Fruit fly (Drosophila melanogaster) whole organism, embryonic: ENCODE data around the gene CG44006.

ENCODE experiments used
- Adf1 ChIP-seq: fragments of 200-800 bp; sonication (Bioruptor generic); IDR thresholded peaks from 2 replicates; pipeline ENCODE4 v1.3.6; 2022; ENCODE audit warnings: missing biosample characterization, missing genetic modification characterization
- CG10274 ChIP-seq: fragments of 200-800 bp; sonication (Bioruptor generic); optimal IDR thresholded peaks from 3 replicates; lab custom pipeline; 2017; ENCODE audit warnings: missing biosample characterization, mild to moderate bottlenecking, missing genetic modification characterization
- CG10431 ChIP-seq: fragments of 200-800 bp; sonication (Bioruptor generic); optimal IDR thresholded peaks from 3 replicates; lab custom pipeline; 2018; ENCODE audit warnings: missing biosample characterization, mild to moderate bottlenecking, missing genetic modification characterization
- CG10543 ChIP-seq: fragments of 200-800 bp; sonication (Bioruptor generic); optimal IDR thresholded peaks from 3 replicates; lab custom pipeline; 2017; ENCODE audit warnings: missing biosample characterization, mild to moderate bottlenecking, missing genetic modification characterization, moderate library complexity
- CG10959 ChIP-seq: fragments of 200-800 bp; sonication (Bioruptor generic); IDR thresholded peaks from 2 replicates; pipeline ENCODE4 v1.3.6; 2022; ENCODE audit warnings: missing biosample characterization, missing genetic modification characterization
- CG12744 ChIP-seq: fragments of 200-800 bp; sonication (Bioruptor generic); optimal IDR thresholded peaks from 2 replicates; lab custom pipeline; 2016; ENCODE audit warnings: missing biosample characterization, missing genetic modification characterization
- CG14441 ChIP-seq: fragments of 200-800 bp; sonication (Bioruptor generic); IDR thresholded peaks from 2 replicates; pipeline ENCODE4 v1.3.6; 2022; ENCODE audit warnings: missing biosample characterization, missing genetic modification characterization
- CG14710 ChIP-seq: fragments of 200-800 bp; sonication (Bioruptor generic); optimal IDR thresholded peaks from 3 replicates; lab custom pipeline; 2019; ENCODE audit warnings: missing biosample characterization, mild to moderate bottlenecking, missing genetic modification characterization, moderate library complexity
- CG15479 ChIP-seq: fragments of 200-800 bp; sonication (Bioruptor generic); optimal IDR thresholded peaks from 3 replicates; lab custom pipeline; 2019; ENCODE audit warnings: missing biosample characterization, mild to moderate bottlenecking, missing genetic modification characterization, moderate library complexity
- CG16863 ChIP-seq: fragments of 200-800 bp; sonication (Bioruptor generic); optimal IDR thresholded peaks from 3 replicates; lab custom pipeline; 2016; ENCODE audit warnings: missing biosample characterization, missing genetic modification characterization
- CG17829 ChIP-seq: fragments of 200-800 bp; optimal IDR thresholded peaks from 2 replicates; lab custom pipeline; 2019; ENCODE audit warnings: missing biosample characterization, mild to moderate bottlenecking, missing genetic modification characterization, moderate library complexity
- CG2199 ChIP-seq: fragments of 200-800 bp; sonication (Bioruptor generic); IDR thresholded peaks from 3 replicates; pipeline ENCODE4 v1.3.6; 2022; ENCODE audit warnings: missing biosample characterization, missing genetic modification characterization
- CG2202 ChIP-seq: fragments of 200-800 bp; sonication (Bioruptor generic); optimal IDR thresholded peaks from 2 replicates; lab custom pipeline; 2018; ENCODE audit warnings: missing biosample characterization, mild to moderate bottlenecking, missing genetic modification characterization
- CG2678 ChIP-seq: fragments of 200-800 bp; sonication (Bioruptor generic); optimal IDR thresholded peaks from 3 replicates; lab custom pipeline; 2019; ENCODE audit warnings: missing biosample characterization, mild to moderate bottlenecking, missing genetic modification characterization, moderate library complexity
- CG30403 ChIP-seq: fragments of 200-800 bp; sonication (Bioruptor generic); optimal IDR thresholded peaks from 3 replicates; lab custom pipeline; 2016; ENCODE audit warnings: missing biosample characterization, missing genetic modification characterization
- CG31365 ChIP-seq: fragments of 200-800 bp; sonication (Bioruptor generic); optimal IDR thresholded peaks from 2 replicates; lab custom pipeline; 2018; ENCODE audit warnings: missing biosample characterization, mild to moderate bottlenecking, missing genetic modification characterization
- CG4424 ChIP-seq: fragments of 200-800 bp; sonication (Bioruptor generic); optimal IDR thresholded peaks from 3 replicates; lab custom pipeline; 2016; ENCODE audit warnings: missing biosample characterization, missing genetic modification characterization
- CG4617 ChIP-seq: fragments of 200-800 bp; sonication (Bioruptor generic); optimal IDR thresholded peaks from 3 replicates; lab custom pipeline; 2016; ENCODE audit warnings: missing biosample characterization, missing genetic modification characterization, borderline replicate concordance
- CG4854 ChIP-seq: fragments of 200-800 bp; sonication (Bioruptor generic); optimal IDR thresholded peaks from 2 replicates; lab custom pipeline; 2016; ENCODE audit warnings: missing biosample characterization, missing genetic modification characterization, inconsistent platforms
- CG5245 ChIP-seq: fragments of 200-800 bp; sonication (Bioruptor generic); optimal IDR thresholded peaks from 3 replicates; lab custom pipeline; 2016; ENCODE audit warnings: missing biosample characterization, missing genetic modification characterization
- CG5953 ChIP-seq: fragments of 200-800 bp; sonication (Bioruptor generic); IDR thresholded peaks from 2 replicates; pipeline ENCODE4 v1.3.6; 2022; ENCODE audit warnings: missing biosample characterization, missing genetic modification characterization
- CG7372 ChIP-seq: fragments of 200-800 bp; sonication (Bioruptor generic); IDR thresholded peaks from 2 replicates; pipeline ENCODE4 v1.3.6; 2022; ENCODE audit warnings: missing biosample characterization, missing genetic modification characterization
- Camta ChIP-seq: fragments of 200-800 bp; sonication (Bioruptor generic); optimal IDR thresholded peaks from 2 replicates; lab custom pipeline; 2016; ENCODE audit warnings: missing biosample characterization, missing genetic modification characterization
- Dad ChIP-seq: fragments of 200-800 bp; sonication (Bioruptor generic); optimal IDR thresholded peaks from 3 replicates; lab custom pipeline; 2016; ENCODE audit warnings: missing biosample characterization, missing genetic modification characterization
- Dfd ChIP-seq, 2 experiments: fragments of >200 bp; optimal IDR thresholded peaks; 2 replicates each; lab custom pipeline; 2017; ENCODE audit warnings: missing biosample characterization in 2 of 2, missing genetic modification characterization in 2 of 2
- Dll ChIP-seq: fragments of 200-800 bp; sonication (Bioruptor generic); IDR thresholded peaks from 4 replicates; pipeline ENCODE4 v1.3.6; 2022; ENCODE audit warnings: missing biosample characterization, missing genetic modification characterization; ENCODE audit not compliant: partially characterized antibody
- Rfx ChIP-seq: fragments of 200-800 bp; sonication (Bioruptor generic); IDR thresholded peaks from 2 replicates; pipeline ENCODE4 v1.3.6; 2022; ENCODE audit warnings: missing biosample characterization, missing genetic modification characterization
- Sox102F ChIP-seq: fragments of 200-800 bp; sonication (Bioruptor generic); optimal IDR thresholded peaks from 2 replicates; lab custom pipeline; 2018; ENCODE audit warnings: missing biosample characterization, mild to moderate bottlenecking, missing genetic modification characterization, moderate library complexity
- Xbp1 ChIP-seq: fragments of 200-800 bp; sonication (Bioruptor generic); optimal IDR thresholded peaks from 3 replicates; lab custom pipeline; 2016; ENCODE audit warnings: missing biosample characterization, mild to moderate bottlenecking, missing genetic modification characterization
- abd-A ChIP-seq: fragments of 200-800 bp; sonication (Bioruptor generic); optimal IDR thresholded peaks from 3 replicates; lab custom pipeline; 2019; ENCODE audit warnings: missing biosample characterization, mild to moderate bottlenecking, missing genetic modification characterization, moderate library complexity
- ase ChIP-seq: fragments of 200-800 bp; sonication (Bioruptor generic); IDR thresholded peaks from 3 replicates; pipeline ENCODE4 v1.3.6; 2022; ENCODE audit warnings: missing biosample characterization, missing genetic modification characterization
- bbx ChIP-seq: fragments of 200-800 bp; sonication (Bioruptor generic); IDR thresholded peaks from 2 replicates; pipeline ENCODE4 v1.3.6; 2022; ENCODE audit warnings: missing biosample characterization, missing genetic modification characterization; ENCODE audit not compliant: partially characterized antibody
- bigmax ChIP-seq: fragments of 200-800 bp; sonication (Bioruptor generic); optimal IDR thresholded peaks from 2 replicates; lab custom pipeline; 2018; ENCODE audit warnings: missing biosample characterization, mild to moderate bottlenecking, missing genetic modification characterization
- bowl ChIP-seq: fragments of 200-800 bp; sonication (Bioruptor generic); IDR thresholded peaks from 2 replicates; pipeline ENCODE4 v1.3.6; 2022; ENCODE audit warnings: missing biosample characterization, missing genetic modification characterization
- dan ChIP-seq: fragments of 200-800 bp; sonication (Bioruptor generic); IDR thresholded peaks from 2 replicates; pipeline ENCODE4 v1.3.6; 2022; ENCODE audit warnings: missing biosample characterization, missing genetic modification characterization
- fd64A ChIP-seq: fragments of 200-800 bp; sonication (Bioruptor generic); optimal IDR thresholded peaks from 3 replicates; lab custom pipeline; 2018; ENCODE audit warnings: missing biosample characterization, mild to moderate bottlenecking, missing genetic modification characterization
- grau ChIP-seq: fragments of 200-800 bp; optimal IDR thresholded peaks from 3 replicates; lab custom pipeline; 2019; ENCODE audit warnings: missing biosample characterization, mild to moderate bottlenecking, missing genetic modification characterization, moderate library complexity
- gro ChIP-seq: fragments of 200-800 bp; sonication (Bioruptor generic); optimal IDR thresholded peaks from 2 replicates; lab custom pipeline; 2016; ENCODE audit warnings: missing biosample characterization, missing genetic modification characterization
- lola ChIP-seq, 3 experiments: fragments of >200 bp in 2 of 3; fragments of 200-800 bp in 1 of 3; sonication (Bioruptor generic) in 1 of 3; optimal IDR thresholded peaks; 2 replicates each; lab custom pipeline; 2017 to 2019; ENCODE audit warnings: missing biosample characterization in 3 of 3, missing genetic modification characterization in 3 of 3, mild to moderate bottlenecking in 1 of 3, moderate library complexity in 1 of 3
- mam ChIP-seq: fragments of 200-800 bp; sonication (Bioruptor generic); optimal IDR thresholded peaks from 3 replicates; lab custom pipeline; 2016; ENCODE audit warnings: missing biosample characterization, missing genetic modification characterization
- p53 ChIP-seq: fragments of 200-800 bp; sonication (Bioruptor generic); optimal IDR thresholded peaks from 2 replicates; lab custom pipeline; 2016; ENCODE audit warnings: missing biosample characterization, missing genetic modification characterization
- pb ChIP-seq: fragments of 200-800 bp; sonication (Bioruptor generic); optimal IDR thresholded peaks from 3 replicates; lab custom pipeline; 2016; ENCODE audit warnings: missing biosample characterization, missing genetic modification characterization
- prd ChIP-seq, 3 experiments: fragments of >200 bp in 2 of 3; fragments of 200-800 bp in 1 of 3; sonication (Bioruptor generic) in 1 of 3; optimal IDR thresholded peaks in 2 of 3; IDR thresholded peaks in 1 of 3; 2 replicates in 2 of 3; 3 replicates in 1 of 3; pipeline versions ENCODE4 v1.3.6 to Lab custom; 2017 to 2022; ENCODE audit warnings: missing biosample characterization in 1 of 3, missing genetic modification characterization in 1 of 3
- pum ChIP-seq: fragments of 200-800 bp; sonication (Bioruptor generic); optimal IDR thresholded peaks from 2 replicates; lab custom pipeline; 2016; ENCODE audit warnings: missing biosample characterization, missing genetic modification characterization
- sc ChIP-seq, 3 experiments: fragments of >200 bp in 2 of 3; fragments of 200-800 bp in 1 of 3; sonication (Bioruptor generic) in 1 of 3; optimal IDR thresholded peaks; 2 replicates in 2 of 3; 3 replicates in 1 of 3; lab custom pipeline; 2017; ENCODE audit warnings: mild to moderate bottlenecking in 1 of 3, missing biosample characterization in 1 of 3, missing genetic modification characterization in 1 of 3, missing genetic modification reagents in 1 of 3
- seq ChIP-seq: fragments of 200-800 bp; sonication (Bioruptor generic); IDR thresholded peaks from 2 replicates; pipeline ENCODE4 v1.3.6; 2022; ENCODE audit warnings: missing biosample characterization, missing genetic modification characterization
- tin ChIP-seq: fragments of 200-800 bp; sonication (Bioruptor generic); optimal IDR thresholded peaks from 3 replicates; lab custom pipeline; 2016; ENCODE audit warnings: missing biosample characterization, missing genetic modification characterization
- tio ChIP-seq: fragments of 200-800 bp; sonication (Bioruptor generic); optimal IDR thresholded peaks from 2 replicates; lab custom pipeline; 2017; ENCODE audit warnings: missing biosample characterization, missing genetic modification characterization, inconsistent platforms

The CG44006 gene

DNA sequence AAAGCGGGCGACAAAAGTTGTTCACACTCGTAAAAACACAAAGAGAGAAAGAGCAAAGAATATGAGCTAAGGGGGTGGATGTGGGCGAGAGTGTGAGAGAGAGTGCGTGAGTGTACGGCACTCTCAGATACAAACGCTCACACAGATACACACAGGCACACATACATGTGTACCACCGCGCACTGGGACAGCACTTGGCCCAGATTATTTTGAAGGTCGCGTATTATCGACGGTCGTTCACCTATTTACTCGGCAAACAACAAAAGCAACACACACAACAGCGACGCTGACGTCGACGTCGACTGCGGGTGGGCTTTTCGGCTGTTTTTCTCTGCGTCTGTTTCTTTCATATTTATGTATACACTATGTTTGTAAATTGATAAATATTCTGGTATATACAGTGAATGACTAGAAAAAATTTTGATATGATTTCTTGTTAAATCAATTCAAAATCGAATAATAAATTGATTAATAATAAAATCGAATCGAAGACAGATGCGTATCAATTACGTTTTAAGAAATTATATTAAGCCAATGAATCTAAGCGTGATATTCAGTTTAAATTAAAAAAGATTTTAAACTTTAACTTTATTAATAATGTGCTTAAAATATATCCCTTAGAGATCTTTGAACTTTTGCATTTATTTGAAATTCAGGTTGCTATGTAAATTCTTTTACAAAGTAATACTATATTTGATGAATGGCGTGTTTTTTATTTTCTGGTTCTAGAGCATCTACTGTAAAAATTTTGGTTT lies 40.2 kb downstream of the CG44006 start (continued):
- TF ChIP-seq CG31365 (tag; lab: Kevin White, UChicago) = peak; percentile 68
- peak; percentile 44 for TF ChIP-seq tin (GFP tag; lab: Kevin White, UChicago)
- peak; percentile 52 for TF ChIP-seq gro
- peak; percentile 47; the same call in 1 of the 2 replicates for TF ChIP-seq CG5953
- TF ChIP-seq CG16863 = peak; percentile 80
- no peak for TF ChIP-seq Dll (GFP tag; lab: Robert Waterston, UW)
- TF ChIP-seq CG10431 = peak; percentile 78
- peak; percentile 54 for TF ChIP-seq CG30403 (GFP tag; lab: Kevin White, UChicago)
- peak; percentile 64 for TF ChIP-seq CG14710 (tag; lab: Kevin White, UChicago)
- TF ChIP-seq CG2202 (tag; lab: Kevin White, UChicago) = peak; percentile 88
- TF ChIP-seq CG2678 = peak; percentile 76
- no peak for TF ChIP-seq mam (GFP tag; lab: Kevin White, UChicago)
- peak; percentile 93 for TF ChIP-seq CG10543
- TF ChIP-seq bowl (GFP tag; lab: Robert Waterston, UW) = 0 out of 2 replicates have a peak, but pooled peaks have one; percentile 22
- peak; percentile 51 for TF ChIP-seq CG12744 (GFP tag; lab: Kevin White, UChicago)
- no peak for TF ChIP-seq Dfd (GFP tag; optimal IDR thresholded peaks at IDR 0.05; lab: Kevin White, UChicago)
- TF ChIP-seq CG4617 (GFP tag; lab: Kevin White, UChicago) = peak; percentile 30
- peak; percentile 39; the same call in 1 of the 2 replicates for TF ChIP-seq CG10959 (GFP tag; lab: Robert Waterston, UW)
- peak; percentile 64 for TF ChIP-seq bigmax (GFP tag; lab: Kevin White, UChicago)
- TF ChIP-seq Xbp1 (GFP tag; lab: Kevin White, UChicago) = no peak
- TF ChIP-seq Rfx = peak; percentile 69
- peak; percentile 44; the same call in 1 of the 2 replicates for TF ChIP-seq CG14441 (GFP tag; lab: Robert Waterston, UW)
- no peak for TF ChIP-seq sc (optimal IDR thresholded peaks at IDR 0.05; lab: Kevin White, UChicago)
- TF ChIP-seq sc (GFP tag; optimal IDR thresholded peaks at IDR 0.05; lab: Kevin White, UChicago) = peak; percentile 77
- TF ChIP-seq pb = peak; percentile 25
- peak; percentile 89 for TF ChIP-seq seq (GFP tag; lab: Robert Waterston, UW)
- peak; percentile 10; the same call in 1 of the 2 replicates for TF ChIP-seq bbx (GFP tag; lab: Robert Waterston, UW)
- peak; percentile 81 for TF ChIP-seq Camta
- no peak for TF ChIP-seq ase (GFP tag; lab: Robert Waterston, UW)
- TF ChIP-seq CG17829 = peak; percentile 7
- peak; percentile 13 for TF ChIP-seq pum (GFP tag; lab: Kevin White, UChicago)
- peak; percentile 16 for TF ChIP-seq CG10274 (GFP tag; lab: Kevin White, UChicago)
- peak; percentile 58 for TF ChIP-seq tio (GFP tag; lab: Kevin White, UChicago)
- TF ChIP-seq lola (GFP tag; optimal IDR thresholded peaks at IDR 0.05; lab: Kevin White, UChicago) = peak in 1 of 3 experiments; percentile 55
- peak; percentile 87 for TF ChIP-seq fd64A (GFP tag; lab: Kevin White, UChicago)
- TF ChIP-seq CG15479 (GFP tag; lab: Kevin White, UChicago) = peak; percentile 24
- peak; percentile 84 for TF ChIP-seq grau (tag; lab: Kevin White, UChicago)
- peak; percentile 59 for TF ChIP-seq CG4854
- peak; percentile 64 for TF ChIP-seq CG4424 (GFP tag; lab: Kevin White, UChicago)
- TF ChIP-seq Dad (GFP tag; lab: Kevin White, UChicago) = peak; percentile 49
- TF ChIP-seq p53 (GFP tag; lab: Kevin White, UChicago) = peak; percentile 54
- peak; percentile 96 for TF ChIP-seq abd-A (tag; lab: Kevin White, UChicago)
- no peak for TF ChIP-seq dan (GFP tag; lab: Robert Waterston, UW)
- peak; percentile 99 for TF ChIP-seq Adf1 (GFP tag; lab: Robert Waterston, UW)
- TF ChIP-seq CG7372 (GFP tag; lab: Robert Waterston, UW) = no peak
- no peak for TF ChIP-seq prd (optimal IDR thresholded peaks at IDR 0.05; lab: Kevin White, UChicago)
- peak; percentile 42; the same call in 1 of the 3 replicates for TF ChIP-seq prd (GFP tag; IDR thresholded peaks at IDR 0.05; lab: Robert Waterston, UW)
- peak; percentile 93; the same call in 2 of the 3 replicates for TF ChIP-seq CG2199 (GFP tag; lab: Robert Waterston, UW)
- TF ChIP-seq Sox102F (GFP tag; lab: Kevin White, UChicago) = peak; percentile 68
- TF ChIP-seq CG5245 (GFP tag; lab: Kevin White, UChicago) = peak; percentile 74
